Fruit fly (Drosophila melanogaster) whole organism, embryonic: Measurements from ENCODE around the gene CG10510.

Experiments
- CG10209 ChIP-seq: fragments of 200-800 bp; sonication (Bioruptor generic); optimal IDR thresholded peaks from 3 replicates; lab custom pipeline; 2017; ENCODE audit warnings: missing biosample characterization, mild to moderate bottlenecking, missing genetic modification characterization, missing genetic modification reagents
- CG13123 ChIP-seq: fragments of 200-800 bp; sonication (Bioruptor generic); optimal IDR thresholded peaks from 2 replicates; lab custom pipeline; 2016; ENCODE audit warnings: missing biosample characterization, missing genetic modification characterization
- CG3065 ChIP-seq: fragments of 200-800 bp; sonication (Bioruptor generic); optimal IDR thresholded peaks from 2 replicates; lab custom pipeline; 2016; ENCODE audit warnings: missing biosample characterization, missing genetic modification characterization
- CG7745 ChIP-seq: fragments of 200-800 bp; sonication (Bioruptor generic); optimal IDR thresholded peaks from 2 replicates; lab custom pipeline; 2018; ENCODE audit warnings: missing biosample characterization, mild to moderate bottlenecking, missing genetic modification characterization, moderate library complexity
- CG9609 ChIP-seq: fragments of 200-800 bp; sonication (Bioruptor generic); optimal IDR thresholded peaks from 3 replicates; lab custom pipeline; 2016; ENCODE audit warnings: missing biosample characterization, missing genetic modification characterization
- Doc3 ChIP-seq: fragments of 200-800 bp; sonication (Bioruptor generic); IDR thresholded peaks from 3 replicates; pipeline ENCODE4 v1.3.6; 2022; ENCODE audit warnings: missing biosample characterization, missing genetic modification characterization; ENCODE audit not compliant: partially characterized antibody
- HLH54F ChIP-seq: fragments of 200-800 bp; sonication (Bioruptor generic); optimal IDR thresholded peaks from 3 replicates; lab custom pipeline; 2016; ENCODE audit warnings: missing biosample characterization, missing genetic modification characterization
- ap ChIP-seq: fragments of 200-800 bp; sonication (Bioruptor generic); IDR thresholded peaks from 2 replicates; pipeline ENCODE4 v1.3.6; 2022; ENCODE audit warnings: missing biosample characterization, missing genetic modification characterization
- dm ChIP-seq: fragments of 200-800 bp; sonication (Bioruptor generic); optimal IDR thresholded peaks from 3 replicates; lab custom pipeline; 2016; ENCODE audit warnings: missing biosample characterization, missing genetic modification characterization
- klu ChIP-seq: fragments of 200-800 bp; sonication (Bioruptor generic); IDR thresholded peaks from 2 replicates; pipeline ENCODE4 v1.3.6; 2022; ENCODE audit warnings: missing biosample characterization, missing genetic modification characterization
- nerfin-2 ChIP-seq: fragments of 200-800 bp; sonication (Bioruptor generic); IDR thresholded peaks from 2 replicates; pipeline ENCODE4 v1.3.6; 2022; ENCODE audit warnings: missing biosample characterization, missing genetic modification characterization; ENCODE audit not compliant: partially characterized antibody
- onecut ChIP-seq: fragments of 200-800 bp; sonication (Bioruptor generic); IDR thresholded peaks from 2 replicates; pipeline ENCODE4 v1.3.6; 2022; ENCODE audit warnings: missing biosample characterization, missing genetic modification characterization
- sens ChIP-seq: fragments of 200-800 bp; sonication (Bioruptor generic); peaks from one replicate; lab custom pipeline; 2016; ENCODE audit warnings: missing biosample characterization, missing genetic modification characterization
- trh ChIP-seq: fragments of 200-800 bp; sonication (Bioruptor generic); optimal IDR thresholded peaks from 2 replicates; lab custom pipeline; 2016; ENCODE audit warnings: missing biosample characterization, missing genetic modification characterization

dm6 chr3L:21204581-21205495 lies 5.0 kb downstream of the CG10510 start:
- TF ChIP-seq CG7745 (tag; lab: Kevin White, UChicago) (no peak), trh (GFP tag; lab: Kevin White, UChicago) (no peak), CG10209 (GFP tag; lab: Kevin White, UChicago) (peak; percentile 37), ap (no peak), sens (peak; percentile 87), dm (peak; percentile 23), klu (no peak), HLH54F (no peak), CG9609 (GFP tag; lab: Kevin White, UChicago) (no peak), CG13123 (GFP tag; lab: Kevin White, UChicago) (no peak), Doc3 (no peak), onecut (no peak), CG3065 (GFP tag; lab: Kevin White, UChicago) (no peak), nerfin-2 (no peak)
